Worm (Caenorhabditis elegans): Measurements from ENCODE around the gene col-177.

col-177 gene

ce11 chrX:10967698-10968097, 34.0 kb downstream of the col-177 start, which contains the start of gene K09C8.9:
K09C8.9 (minus strand) TSS chrX:10967798.
- no peak for TF ChIP-seq zip-8 (tag; optimal IDR thresholded peaks at IDR 0.05)
- TF ChIP-seq unc-120 (tag; optimal IDR thresholded peaks at IDR 0.05; ENCODE audit: poor library complexity, severe bottlenecking) = no peak
- no peak for TF ChIP-seq lin-13 (tag; optimal IDR thresholded peaks at IDR 0.05)
- no peak for TF ChIP-seq nhr-28 (tag; optimal IDR thresholded peaks at IDR 0.05)
- no peak for TF ChIP-seq elt-3 (tag; optimal IDR thresholded peaks at IDR 0.05)
- no peak for TF ChIP-seq flh-1 (GFP tag; optimal IDR thresholded peaks at IDR 0.05)
- TF ChIP-seq tbx-8 (GFP tag; optimal IDR thresholded peaks at IDR 0.05) = no peak
- TF ChIP-seq M03D4.4 (tag; optimal IDR thresholded peaks at IDR 0.05) = no peak
- no peak for TF ChIP-seq pha-4 (tag; optimal IDR thresholded peaks at IDR 0.05)
- TF ChIP-seq ceh-43 (GFP tag; optimal IDR thresholded peaks at IDR 0.05) = no peak
- no peak for TF ChIP-seq cnd-1 (tag; optimal IDR thresholded peaks at IDR 0.05)

- TF ChIP-seq ceh-39 (tag; optimal IDR thresholded peaks at IDR 0.05) (no peak), mep-1 (tag; optimal IDR thresholded peaks at IDR 0.05) (no peak), unc-120 (tag; optimal IDR thresholded peaks at IDR 0.05; ENCODE audit: poor library complexity, severe bottlenecking) (no peak), nhr-12 (tag; optimal IDR thresholded peaks at IDR 0.05) (no peak), pha-4 (tag; optimal IDR thresholded peaks at IDR 0.05) (no peak), zip-8 (tag; optimal IDR thresholded peaks at IDR 0.05) (no peak), ham-2 (GFP tag; optimal IDR thresholded peaks at IDR 0.05) (no peak), cnd-1 (tag; optimal IDR thresholded peaks at IDR 0.05) (no peak), ztf-11 (tag; optimal IDR thresholded peaks at IDR 0.05) (no peak), ces-1 (GFP tag; optimal IDR thresholded peaks at IDR 0.05) (no peak), M03D4.4 (tag; optimal IDR thresholded peaks at IDR 0.05) (no peak), tbx-8 (GFP tag; optimal IDR thresholded peaks at IDR 0.05) (no peak), ceh-83 (GFP tag; optimal IDR thresholded peaks at IDR 0.05) (no peak), drap-1 (GFP tag; optimal IDR thresholded peaks at IDR 0.05) (no peak), elt-1 (tag; optimal IDR thresholded peaks at IDR 0.05; ENCODE audit: borderline replicate concordance, insufficient read depth) (no peak), nhr-76 (tag; optimal IDR thresholded peaks at IDR 0.05) (no peak), hlh-1 (tag; optimal IDR thresholded peaks at IDR 0.05) (no peak), elt-3 (tag; optimal IDR thresholded peaks at IDR 0.05) (no peak), lsy-2 (tag; optimal IDR thresholded peaks at IDR 0.05) (no peak), blmp-1 (tag; optimal IDR thresholded peaks at IDR 0.05) (no peak)
These were observed 35.4 kb downstream of the col-177 start, which contains the start of gene lge-1 for ce11 chrX:10966251-10966650. lge-1 (plus strand) TSS chrX:10966551.

- TF ChIP-seq ces-1 (GFP tag; optimal IDR thresholded peaks at IDR 0.05) (peak; percentile 82), drap-1 (GFP tag; optimal IDR thresholded peaks at IDR 0.05) (no peak)
These were observed 36.1 kb downstream of the col-177 start for ce11 chrX:10965508-10965907.

- peak; percentile 95 for TF ChIP-seq sptf-1 (tag; optimal IDR thresholded peaks at IDR 0.05)
- TF ChIP-seq lin-13 (tag; optimal IDR thresholded peaks at IDR 0.05) = no peak
- TF ChIP-seq nhr-76 (tag; optimal IDR thresholded peaks at IDR 0.05) = no peak
- TF ChIP-seq M03D4.4 (tag; optimal IDR thresholded peaks at IDR 0.05) = peak; percentile 92
- peak; percentile 76 for TF ChIP-seq lin-32 (GFP tag; optimal IDR thresholded peaks at IDR 0.05)
- TF ChIP-seq sem-2 (GFP tag; optimal IDR thresholded peaks at IDR 0.05) = peak; percentile 80
- peak; percentile 73 for TF ChIP-seq ham-2 (GFP tag; optimal IDR thresholded peaks at IDR 0.05)
- TF ChIP-seq nhr-28 (tag; optimal IDR thresholded peaks at IDR 0.05) = peak; percentile 17
- TF ChIP-seq bed-3 (GFP tag; optimal IDR thresholded peaks at IDR 0.05) = peak; percentile 76
- no peak for TF ChIP-seq nhr-2 (tag; optimal IDR thresholded peaks at IDR 0.05)
- no peak for TF ChIP-seq snpc-4 (tag; optimal IDR thresholded peaks at IDR 0.05)
- no peak for TF ChIP-seq blmp-1 (tag; optimal IDR thresholded peaks at IDR 0.05)
- peak; percentile 57 for TF ChIP-seq hlh-1 (tag; optimal IDR thresholded peaks at IDR 0.05)
- TF ChIP-seq unc-39 (tag; optimal IDR thresholded peaks at IDR 0.05) = peak; percentile 10
- TF ChIP-seq cnd-1 (tag; optimal IDR thresholded peaks at IDR 0.05) = peak; percentile 83
- TF ChIP-seq ces-1 (GFP tag; optimal IDR thresholded peaks at IDR 0.05) = peak; percentile 50
- peak; percentile 38 for TF ChIP-seq ztf-11 (tag; optimal IDR thresholded peaks at IDR 0.05)
- no peak for TF ChIP-seq unc-62 (GFP tag; optimal IDR thresholded peaks at IDR 0.05)
- TF ChIP-seq lsy-2 (tag; optimal IDR thresholded peaks at IDR 0.05) = no peak
- TF ChIP-seq mab-5 (tag; optimal IDR thresholded peaks at IDR 0.05) = no peak
- peak; percentile 65 for TF ChIP-seq pha-4 (tag; optimal IDR thresholded peaks at IDR 0.05)
- peak; percentile 30 for TF ChIP-seq tbx-8 (GFP tag; optimal IDR thresholded peaks at IDR 0.05)
- TF ChIP-seq ceh-39 (tag; optimal IDR thresholded peaks at IDR 0.05) = no peak
- TF ChIP-seq elt-1 (tag; optimal IDR thresholded peaks at IDR 0.05; ENCODE audit: borderline replicate concordance, insufficient read depth) = no peak
- peak; percentile 51 for TF ChIP-seq flh-1 (GFP tag; optimal IDR thresholded peaks at IDR 0.05)
- TF ChIP-seq zip-8 (tag; optimal IDR thresholded peaks at IDR 0.05) = no peak
- TF ChIP-seq nhr-12 (tag; optimal IDR thresholded peaks at IDR 0.05) = no peak
- TF ChIP-seq ceh-43 (GFP tag; optimal IDR thresholded peaks at IDR 0.05) = peak; percentile 68
- peak; percentile 86 for TF ChIP-seq unc-120 (tag; optimal IDR thresholded peaks at IDR 0.05; ENCODE audit: poor library complexity, severe bottlenecking)
- no peak for TF ChIP-seq elt-3 (tag; optimal IDR thresholded peaks at IDR 0.05)
- TF ChIP-seq nhr-237 (tag; optimal IDR thresholded peaks at IDR 0.05) = no peak
- peak; percentile 61 for TF ChIP-seq mep-1 (tag; optimal IDR thresholded peaks at IDR 0.05)
- peak; percentile 88 for TF ChIP-seq drap-1 (GFP tag; optimal IDR thresholded peaks at IDR 0.05)
- TF ChIP-seq mls-2 (tag; optimal IDR thresholded peaks at IDR 0.05) = peak; percentile 95
- peak; percentile 90 for TF ChIP-seq ceh-83 (GFP tag; optimal IDR thresholded peaks at IDR 0.05)
These were observed 38.1 kb downstream of the col-177 start, which contains the start of gene nas-10 for ce11 chrX:10963453-10964046. nas-10 (minus strand) TSS chrX:10963503.
